Fruit fly (Drosophila melanogaster) whole organism, embryonic: ENCODE results near the gene CG16965.
A peak's percentile ranks its signal among the peaks of the same experiment; 100 is the strongest.

ENCODE experiments used
- Adf1 ChIP-seq: fragments of 200-800 bp; sonication (Bioruptor generic); IDR thresholded peaks from 2 replicates; pipeline ENCODE4 v1.3.6; 2022; ENCODE audit warnings: missing biosample characterization, missing genetic modification characterization
- Awh ChIP-seq: fragments of 200-800 bp; sonication (Bioruptor generic); IDR thresholded peaks from 2 replicates; pipeline ENCODE4, ENCODE4 v1.3.6; 2022; ENCODE audit warnings: missing biosample characterization, missing genetic modification characterization
- B-H1 ChIP-seq: fragments of 200-800 bp; sonication (Bioruptor generic); IDR thresholded peaks from 3 replicates; pipeline ENCODE4 v1.3.6; 2022; ENCODE audit warnings: missing biosample characterization, missing genetic modification characterization
- B-H2 ChIP-seq: fragments of 200-800 bp; sonication (Bioruptor generic); optimal IDR thresholded peaks from 2 replicates; lab custom pipeline; 2018; ENCODE audit warnings: missing biosample characterization, mild to moderate bottlenecking, missing genetic modification characterization
- CG10274 ChIP-seq: fragments of 200-800 bp; sonication (Bioruptor generic); optimal IDR thresholded peaks from 3 replicates; lab custom pipeline; 2017; ENCODE audit warnings: missing biosample characterization, mild to moderate bottlenecking, missing genetic modification characterization
- CG10565 ChIP-seq: fragments of 200-800 bp; sonication (Bioruptor generic); optimal IDR thresholded peaks from 3 replicates; lab custom pipeline; 2016; ENCODE audit warnings: missing biosample characterization, mild to moderate bottlenecking, missing genetic modification characterization
- CG11723 ChIP-seq: fragments of 200-800 bp; sonication (Bioruptor generic); optimal IDR thresholded peaks from 2 replicates; lab custom pipeline; 2017; ENCODE audit warnings: missing biosample characterization, mild to moderate bottlenecking, missing genetic modification characterization
- CG14710 ChIP-seq: fragments of 200-800 bp; sonication (Bioruptor generic); optimal IDR thresholded peaks from 3 replicates; lab custom pipeline; 2019; ENCODE audit warnings: missing biosample characterization, mild to moderate bottlenecking, missing genetic modification characterization, moderate library complexity
- CG17568 ChIP-seq: fragments of 200-800 bp; sonication (Bioruptor generic); optimal IDR thresholded peaks from 2 replicates; lab custom pipeline; 2018; ENCODE audit warnings: missing biosample characterization, mild to moderate bottlenecking, missing genetic modification characterization, moderate library complexity
- CG17829 ChIP-seq: fragments of 200-800 bp; optimal IDR thresholded peaks from 2 replicates; lab custom pipeline; 2019; ENCODE audit warnings: missing biosample characterization, mild to moderate bottlenecking, missing genetic modification characterization, moderate library complexity
- CG18262 ChIP-seq: fragments of 200-800 bp; optimal IDR thresholded peaks from 3 replicates; lab custom pipeline; 2019; ENCODE audit warnings: missing biosample characterization, mild to moderate bottlenecking, missing genetic modification characterization, moderate library complexity
- CG32772 ChIP-seq: fragments of 200-800 bp; sonication (Bioruptor generic); IDR thresholded peaks from 2 replicates; pipeline ENCODE4 v1.3.6; 2022; ENCODE audit warnings: missing biosample characterization, missing genetic modification characterization
- CG4707 ChIP-seq: fragments of 200-800 bp; sonication (Bioruptor generic); optimal IDR thresholded peaks from 2 replicates; lab custom pipeline; 2018; ENCODE audit warnings: missing biosample characterization, mild to moderate bottlenecking, missing genetic modification characterization, moderate library complexity
- CG6791 ChIP-seq: fragments of 200-800 bp; sonication (Bioruptor generic); IDR thresholded peaks from 3 replicates; pipeline ENCODE4 v1.3.6; 2022; ENCODE audit warnings: missing biosample characterization, missing genetic modification characterization; ENCODE audit not compliant: partially characterized antibody
- CG7963 ChIP-seq: fragments of 200-800 bp; sonication (Bioruptor generic); IDR thresholded peaks from 3 replicates; pipeline ENCODE4 v1.3.6; 2022; ENCODE audit warnings: missing biosample characterization, missing genetic modification characterization; ENCODE audit not compliant: partially characterized antibody
- CG9609 ChIP-seq: fragments of 200-800 bp; sonication (Bioruptor generic); optimal IDR thresholded peaks from 3 replicates; lab custom pipeline; 2016; ENCODE audit warnings: missing biosample characterization, missing genetic modification characterization
- CTCF ChIP-seq: fragments of 200-800 bp; sonication (Bioruptor generic); optimal IDR thresholded peaks from 2 replicates; lab custom pipeline; 2017; ENCODE audit warnings: missing biosample characterization, mild to moderate bottlenecking, missing genetic modification characterization, moderate library complexity
- Ets97D ChIP-seq: fragments of 200-800 bp; sonication (Bioruptor generic); optimal IDR thresholded peaks from 3 replicates; lab custom pipeline; 2016; ENCODE audit warnings: missing biosample characterization, missing genetic modification characterization
- HmgD ChIP-seq: fragments of 200-800 bp; sonication (Bioruptor generic); optimal IDR thresholded peaks from 3 replicates; lab custom pipeline; 2016; ENCODE audit warnings: missing biosample characterization, missing genetic modification characterization
- Jarid2 ChIP-seq: fragments of 200-800 bp; sonication (Bioruptor generic); optimal IDR thresholded peaks from 3 replicates; lab custom pipeline; 2017; ENCODE audit warnings: mild to moderate bottlenecking, missing biosample characterization, missing genetic modification reagents, missing genetic modification characterization
- Myb ChIP-seq: fragments of 200-800 bp; sonication (Bioruptor generic); optimal IDR thresholded peaks from 2 replicates; lab custom pipeline; 2016; ENCODE audit warnings: missing biosample characterization, missing genetic modification characterization
- NFAT ChIP-seq: fragments of 200-800 bp; sonication (Bioruptor generic); IDR thresholded peaks from 2 replicates; pipeline ENCODE4 v1.3.6; 2022; ENCODE audit warnings: missing biosample characterization, missing genetic modification characterization
- Nf-YB ChIP-seq: fragments of 200-800 bp; sonication (Bioruptor generic); optimal IDR thresholded peaks from 3 replicates; lab custom pipeline; 2019; ENCODE audit warnings: missing biosample characterization, mild to moderate bottlenecking, missing genetic modification characterization, moderate library complexity
- Optix ChIP-seq: fragments of 200-800 bp; sonication (Bioruptor generic); IDR thresholded peaks from 3 replicates; pipeline ENCODE4 v1.3.6; 2022; ENCODE audit warnings: missing biosample characterization, missing genetic modification characterization
- Side ChIP-seq: fragments of 200-800 bp; sonication (Bioruptor generic); optimal IDR thresholded peaks from 2 replicates; lab custom pipeline; 2016; ENCODE audit warnings: missing biosample characterization, missing genetic modification characterization
- Six4 ChIP-seq: fragments of 200-800 bp; sonication (Bioruptor generic); optimal IDR thresholded peaks from 2 replicates; lab custom pipeline; 2016; ENCODE audit warnings: missing biosample characterization, missing genetic modification characterization
- bowl ChIP-seq: fragments of 200-800 bp; sonication (Bioruptor generic); IDR thresholded peaks from 2 replicates; pipeline ENCODE4 v1.3.6; 2022; ENCODE audit warnings: missing biosample characterization, missing genetic modification characterization
- caup ChIP-seq: fragments of 200-800 bp; sonication (Bioruptor generic); optimal IDR thresholded peaks from 3 replicates; lab custom pipeline; 2017; ENCODE audit warnings: missing biosample characterization, mild to moderate bottlenecking, missing genetic modification characterization, moderate library complexity; ENCODE audit not compliant: severe bottlenecking
- cg ChIP-seq: fragments of 200-800 bp; sonication (Bioruptor generic); optimal IDR thresholded peaks from 3 replicates; lab custom pipeline; 2019; ENCODE audit warnings: missing biosample characterization, mild to moderate bottlenecking, missing genetic modification characterization, moderate library complexity
- crc ChIP-seq: fragments of 200-800 bp; sonication (Bioruptor generic); optimal IDR thresholded peaks from 2 replicates; lab custom pipeline; 2016; ENCODE audit warnings: missing biosample characterization, missing genetic modification characterization
- ham ChIP-seq: fragments of 200-800 bp; sonication (Bioruptor generic); IDR thresholded peaks from 2 replicates; pipeline ENCODE4 v1.3.6; 2022; ENCODE audit warnings: missing biosample characterization, missing genetic modification characterization
- hkb ChIP-seq, 2 experiments: fragments of 200-800 bp in 1 of 2; fragments of >200 bp in 1 of 2; sonication (Bioruptor generic) in 1 of 2; IDR thresholded peaks in 1 of 2; optimal IDR thresholded peaks in 1 of 2; 2 replicates each; pipeline versions ENCODE4 v1.3.6 to Lab custom; 2017 to 2022; ENCODE audit warnings: missing biosample characterization in 1 of 2, missing genetic modification characterization in 1 of 2
- jigr1 ChIP-seq: fragments of 200-800 bp; sonication (Bioruptor generic); IDR thresholded peaks from 3 replicates; pipeline ENCODE4 v1.3.6; 2022; ENCODE audit warnings: missing biosample characterization, missing genetic modification characterization
- luna ChIP-seq: fragments of 200-800 bp; sonication (Bioruptor generic); optimal IDR thresholded peaks from 2 replicates; lab custom pipeline; 2016; ENCODE audit warnings: missing biosample characterization, missing genetic modification characterization
- nom ChIP-seq: fragments of 200-800 bp; sonication (Bioruptor generic); optimal IDR thresholded peaks from 2 replicates; lab custom pipeline; 2017; ENCODE audit warnings: missing biosample characterization, missing genetic modification characterization, mild to moderate bottlenecking, moderate library complexity, missing genetic modification reagents
- onecut ChIP-seq: fragments of 200-800 bp; sonication (Bioruptor generic); IDR thresholded peaks from 2 replicates; pipeline ENCODE4 v1.3.6; 2022; ENCODE audit warnings: missing biosample characterization, missing genetic modification characterization
- pnt ChIP-seq: fragments of 200-800 bp; sonication (Bioruptor generic); optimal IDR thresholded peaks from 3 replicates; lab custom pipeline; 2016; ENCODE audit warnings: missing biosample characterization, missing genetic modification characterization
- ranshi ChIP-seq: fragments of 200-800 bp; sonication (Bioruptor generic); IDR thresholded peaks from 2 replicates; pipeline ENCODE4 v1.3.6; 2022; ENCODE audit warnings: missing biosample characterization, missing genetic modification characterization
- rib ChIP-seq: fragments of 200-800 bp; sonication (Bioruptor generic); IDR thresholded peaks from 2 replicates; pipeline ENCODE4 v1.3.6; 2022; ENCODE audit warnings: missing biosample characterization, missing genetic modification characterization
- run ChIP-seq: fragments of 200-800 bp; sonication (Bioruptor generic); optimal IDR thresholded peaks from 3 replicates; lab custom pipeline; 2018; ENCODE audit warnings: missing biosample characterization, mild to moderate bottlenecking, missing genetic modification characterization
- sc ChIP-seq, 3 experiments: fragments of >200 bp in 2 of 3; fragments of 200-800 bp in 1 of 3; sonication (Bioruptor generic) in 1 of 3; optimal IDR thresholded peaks; 2 replicates in 2 of 3; 3 replicates in 1 of 3; lab custom pipeline; 2017; ENCODE audit warnings: mild to moderate bottlenecking in 1 of 3, missing biosample characterization in 1 of 3, missing genetic modification characterization in 1 of 3, missing genetic modification reagents in 1 of 3
- tin ChIP-seq: fragments of 200-800 bp; sonication (Bioruptor generic); optimal IDR thresholded peaks from 3 replicates; lab custom pipeline; 2016; ENCODE audit warnings: missing biosample characterization, missing genetic modification characterization
- twi ChIP-seq: fragments of 200-800 bp; optimal IDR thresholded peaks from 2 replicates; lab custom pipeline; 2019; ENCODE audit warnings: missing biosample characterization, mild to moderate bottlenecking, missing genetic modification characterization, moderate library complexity
- vvl ChIP-seq: fragments of 200-800 bp; sonication (Bioruptor generic); IDR thresholded peaks from 2 replicates; pipeline ENCODE4 v1.3.6; 2022; ENCODE audit warnings: missing biosample characterization, missing genetic modification characterization
- zen2 ChIP-seq: fragments of 200-800 bp; sonication (Bioruptor generic); IDR thresholded peaks from 3 replicates; pipeline ENCODE4 v1.3.6; 2022; ENCODE audit warnings: missing biosample characterization, missing genetic modification characterization; ENCODE audit not compliant: partially characterized antibody

CG16965 gene

dm6 chr2L:12010877-12011666, 29.7 kb downstream of the CG16965 start (continued):
- TF ChIP-seq cg (GFP tag; lab: Kevin White, UChicago) (no peak), ranshi (no peak), tin (GFP tag; lab: Kevin White, UChicago) (peak; percentile 85), CG17568 (peak; percentile 68), CG14710 (tag; lab: Kevin White, UChicago) (peak; percentile 86), pnt (GFP tag; lab: Kevin White, UChicago) (peak; percentile 67), bowl (GFP tag; lab: Robert Waterston, UW) (no peak), rib (GFP tag; lab: Robert Waterston, UW) (no peak), caup (GFP tag; lab: Kevin White, UChicago) (peak; percentile 86), HmgD (no peak), nom (GFP tag; lab: Kevin White, UChicago) (peak; percentile 93)
- TF ChIP-seq, all 482 proteins: peak for 260

DNA sequence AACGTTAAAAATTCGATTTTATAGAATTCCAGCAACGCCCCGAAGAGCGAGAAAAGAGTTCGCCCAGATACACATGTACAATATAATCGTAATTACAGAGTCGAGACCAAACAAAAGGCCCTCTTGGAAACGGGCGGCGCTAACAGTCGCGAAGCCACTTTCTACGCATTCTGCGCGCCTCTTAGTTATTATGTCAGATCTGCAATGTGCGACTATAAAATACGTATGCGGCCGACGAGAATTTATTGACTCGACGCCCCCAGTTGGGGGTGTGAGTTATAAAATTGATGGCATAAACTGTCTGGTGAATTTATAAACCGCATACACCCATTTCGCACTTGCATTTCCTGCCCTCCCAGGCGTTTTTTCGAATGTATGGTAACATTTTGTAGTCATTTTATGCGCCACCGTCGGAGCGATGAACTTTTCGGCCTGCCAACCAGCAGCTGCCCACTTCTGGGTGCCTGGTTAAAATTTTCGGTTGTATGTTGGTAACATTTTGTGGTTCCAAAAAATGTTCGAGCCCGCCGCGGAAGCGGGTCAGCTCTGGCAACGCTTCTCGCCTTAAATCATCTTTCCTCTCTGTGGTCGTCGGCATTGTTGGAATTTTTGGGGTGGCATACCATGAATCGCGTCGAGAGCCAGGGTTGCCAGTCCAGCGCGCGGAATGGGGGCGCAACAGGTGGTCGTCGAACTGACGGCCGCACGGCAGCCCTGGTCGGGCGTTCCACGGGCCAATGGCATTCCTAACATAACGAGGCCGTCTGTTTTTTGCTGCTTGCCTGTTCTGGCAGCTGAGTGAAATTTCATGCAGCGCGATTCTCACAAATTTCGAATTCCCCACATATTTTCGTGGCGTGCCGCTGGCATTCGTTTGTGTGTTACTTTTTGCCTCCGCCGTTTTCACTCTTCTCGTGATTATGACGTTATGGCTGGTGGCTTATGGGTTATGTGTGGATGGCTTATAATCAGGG, 30.6 kb downstream of the CG16965 start:
- TF ChIP-seq CG17829, result peak; percentile 98
- TF ChIP-seq Awh (GFP tag; lab: Robert Waterston, UW), result no peak
- TF ChIP-seq Side, result peak; percentile 85
- TF ChIP-seq crc (GFP tag; lab: Kevin White, UChicago), result peak; percentile 17
- TF ChIP-seq ham (GFP tag; lab: Robert Waterston, UW), result no peak
- TF ChIP-seq CG10565 (GFP tag; lab: Kevin White, UChicago), result no peak
- TF ChIP-seq run (tag; lab: Kevin White, UChicago), result peak; percentile 97
- TF ChIP-seq Six4, result peak; percentile 58
- TF ChIP-seq CG10274, result peak; percentile 48
- TF ChIP-seq CTCF (GFP tag; lab: Kevin White, UChicago), result peak; percentile 64
- TF ChIP-seq luna (GFP tag; lab: Kevin White, UChicago), result no peak
- no peak for TF ChIP-seq zen2 (GFP tag; lab: Robert Waterston, UW)
- TF ChIP-seq B-H1 (GFP tag; lab: Robert Waterston, UW), result no peak
- TF ChIP-seq CG18262 (tag; lab: Kevin White, UChicago), result peak; percentile 36
- peak; percentile 60 for TF ChIP-seq CG11723
- peak; percentile 25 for TF ChIP-seq twi (tag; lab: Kevin White, UChicago)
- peak; percentile 84 for TF ChIP-seq onecut (GFP tag; lab: Robert Waterston, UW)
- no peak for TF ChIP-seq Optix (GFP tag; lab: Robert Waterston, UW)
- TF ChIP-seq CG4707, result no peak
- no peak for TF ChIP-seq Adf1 (GFP tag; lab: Robert Waterston, UW)
- TF ChIP-seq Ets97D (GFP tag; lab: Kevin White, UChicago), result peak; percentile 76
- peak; percentile 88 for TF ChIP-seq Nf-YB (GFP tag; lab: Kevin White, UChicago)
- peak; percentile 69 for TF ChIP-seq CG9609 (GFP tag; lab: Kevin White, UChicago)
- TF ChIP-seq hkb (optimal IDR thresholded peaks at IDR 0.05; lab: Kevin White, UChicago), result peak; percentile 58
- no peak for TF ChIP-seq hkb (GFP tag; IDR thresholded peaks at IDR 0.05; lab: Robert Waterston, UW)
- TF ChIP-seq Myb (GFP tag; lab: Kevin White, UChicago), result peak; percentile 56
- TF ChIP-seq CG7963 (GFP tag; lab: Robert Waterston, UW), result no peak
- TF ChIP-seq caup (GFP tag; lab: Kevin White, UChicago), result peak; percentile 81
- no peak for TF ChIP-seq CG6791 (GFP tag; lab: Robert Waterston, UW)
- TF ChIP-seq Jarid2 (GFP tag; lab: Kevin White, UChicago), result peak; percentile 22
- TF ChIP-seq CG32772 (GFP tag; lab: Robert Waterston, UW), result no peak
- peak; percentile 74 for TF ChIP-seq B-H2 (GFP tag; lab: Kevin White, UChicago)
- no peak for TF ChIP-seq sc (optimal IDR thresholded peaks at IDR 0.05; lab: Kevin White, UChicago)
- TF ChIP-seq sc (GFP tag; optimal IDR thresholded peaks at IDR 0.05; lab: Kevin White, UChicago), result no peak
- TF ChIP-seq jigr1, result no peak
- TF ChIP-seq HmgD, result peak; percentile 54
- TF ChIP-seq NFAT (GFP tag; lab: Robert Waterston, UW), result no peak
- TF ChIP-seq vvl (GFP tag; lab: Robert Waterston, UW), result no peak
